Worm (Caenorhabditis elegans) whole organism, L4 larva: Measurements from ENCODE around the gene F36D3.16.

Source experiments
- F37D6.2 ChIP-seq: sonication (generic microtip); optimal IDR thresholded peaks from 2 replicates; lab custom pipeline; 2016; ENCODE audit warnings: mild to moderate bottlenecking, missing genetic modification characterization, missing compliant biosample characterization
- F49E8.2 ChIP-seq: sonication (generic microtip); optimal IDR thresholded peaks from 2 replicates; lab custom pipeline; 2016; ENCODE audit warnings: missing compliant biosample characterization, mild to moderate bottlenecking, missing genetic modification characterization, borderline replicate concordance
- R02D3.7 ChIP-seq: fragments of 150-350 bp; sonication (generic microtip); optimal IDR thresholded peaks from 3 replicates; lab custom pipeline; 2014; ENCODE audit warnings: missing biosample characterization, missing genetic modification characterization
- Y5F2A.4 ChIP-seq: fragments of 200-800 bp; sonication (Bioruptor generic); optimal IDR thresholded peaks from 2 replicates; lab custom pipeline; 2018; ENCODE audit warnings: mild to moderate bottlenecking, missing genetic modification characterization, missing compliant biosample characterization
- aly-2 ChIP-seq: sonication (generic microtip); optimal IDR thresholded peaks from 2 replicates; lab custom pipeline; 2018; ENCODE audit warnings: missing biosample characterization, missing genetic modification characterization
- ama-1 ChIP-seq: fragments of 150-350 bp; optimal IDR thresholded peaks from 2 replicates; lab custom pipeline; 2014; ENCODE audit warnings: inconsistent platforms, mixed read lengths
- ceh-82 ChIP-seq: sonication (generic microtip); optimal IDR thresholded peaks from 2 replicates; lab custom pipeline; 2017; ENCODE audit warnings: missing biosample characterization, missing genetic modification characterization
- daf-16 ChIP-seq, 3 experiments: sonication (generic microtip); optimal IDR thresholded peaks; 2 replicates each; lab custom pipeline; 2016 to 2017; ENCODE audit warnings: missing genetic modification characterization in 3 of 3, missing genetic modification reagents in 3 of 3, mild to moderate bottlenecking in 2 of 3, missing compliant biosample characterization in 2 of 3, missing biosample characterization in 1 of 3, moderate library complexity in 1 of 3
- lin-39 ChIP-seq: fragments of 150-350 bp; optimal IDR thresholded peaks from 2 replicates; lab custom pipeline; 2014; ENCODE audit warnings: missing biosample characterization, missing genetic modification reagents, missing genetic modification characterization
- mdl-1 ChIP-seq, 2 experiments: fragments of 150-350 bp in 1 of 2; sonication (generic microtip) in 1 of 2; optimal IDR thresholded peaks; 2 replicates each; lab custom pipeline; 2014 to 2017; ENCODE audit warnings: missing biosample characterization in 2 of 2, missing genetic modification characterization in 2 of 2
- nhr-76 ChIP-seq: fragments of 150-350 bp; optimal IDR thresholded peaks from 2 replicates; lab custom pipeline; 2014; ENCODE audit warnings: missing biosample characterization, missing genetic modification characterization
- ztf-11 ChIP-seq: fragments of 150-350 bp; optimal IDR thresholded peaks from 2 replicates; lab custom pipeline; 2014; ENCODE audit warnings: missing biosample characterization, missing genetic modification characterization

DNA sequence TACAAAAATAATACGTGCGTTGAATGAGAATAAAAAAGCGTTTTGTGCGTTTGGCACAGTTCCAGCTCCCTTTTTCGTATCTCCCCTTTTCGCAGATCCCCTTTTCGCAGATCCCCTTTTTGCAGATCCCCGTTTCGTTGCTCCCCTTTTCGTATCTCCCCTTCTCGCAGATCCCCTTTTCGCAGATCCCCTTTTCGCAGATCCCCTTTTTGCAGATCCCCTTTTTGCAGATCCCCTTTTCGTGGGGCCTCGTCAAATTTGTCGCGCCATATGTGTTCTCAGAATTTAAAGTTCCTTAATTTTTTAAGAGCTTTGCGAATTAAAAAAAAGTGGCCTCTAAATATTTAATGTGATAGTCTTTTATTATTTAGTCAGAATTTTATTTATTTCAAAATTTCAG lies 25.0 kb downstream of the F36D3.16 start, which contains the start of gene Y32B12B.4:
- no peak for TF ChIP-seq nhr-76 (tag; lab: Kevin White, UChicago)
- no peak for TF ChIP-seq ama-1 (lab: Kevin White, UChicago)
- TF ChIP-seq aly-2 (tag; lab: Kevin White, UChicago) = no peak
- TF ChIP-seq mdl-1 (tag; optimal IDR thresholded peaks at IDR 0.05; lab: Kevin White, UChicago) = no peak
- no peak for TF ChIP-seq F49E8.2 (tag; lab: Kevin White, UChicago)
- TF ChIP-seq ceh-82 (tag; lab: Kevin White, UChicago) = no peak
- no peak for TF ChIP-seq lin-39 (tag; lab: Kevin White, UChicago)
- no peak for TF ChIP-seq Y5F2A.4 (GFP tag; lab: Kevin White, UChicago)
- no peak for TF ChIP-seq F37D6.2 (tag; lab: Kevin White, UChicago)
- TF ChIP-seq ztf-11 (tag; lab: Kevin White, UChicago) = no peak
- no peak for TF ChIP-seq R02D3.7 (tag; lab: Kevin White, UChicago)
- TF ChIP-seq daf-16 (GFP tag; optimal IDR thresholded peaks at IDR 0.05; lab: Kevin White, UChicago) = no peak
- no peak for TF ChIP-seq daf-16 (tag; optimal IDR thresholded peaks at IDR 0.05; lab: Kevin White, UChicago)
